Worm (Caenorhabditis elegans) whole organism, late embryonic: ENCODE results near the gene F52E1.14.

ENCODE experiments used
- C08G9.2 ChIP-seq: sonication (generic microtip); optimal IDR thresholded peaks from 2 replicates; lab custom pipeline; 2016; ENCODE audit warnings: mild to moderate bottlenecking, missing genetic modification characterization, moderate library complexity, missing compliant biosample characterization
- ahr-1 ChIP-seq: sonication (generic microtip); optimal IDR thresholded peaks from 2 replicates; lab custom pipeline; 2016; ENCODE audit warnings: missing genetic modification characterization, missing compliant biosample characterization
- ama-1 ChIP-seq: fragments of 150-350 bp; optimal IDR thresholded peaks from 2 replicates; lab custom pipeline; 2014
- ceh-14 ChIP-seq: sonication (generic microtip); optimal IDR thresholded peaks from 2 replicates; lab custom pipeline; 2016; ENCODE audit warnings: missing genotype, missing genetic modification characterization, missing compliant biosample characterization
- ceh-19 ChIP-seq: fragments of 200-800 bp; sonication (Bioruptor generic); optimal IDR thresholded peaks from 2 replicates; lab custom pipeline; 2018; ENCODE audit warnings: mild to moderate bottlenecking, missing genetic modification characterization, missing compliant biosample characterization
- ceh-24 ChIP-seq: sonication (generic microtip); optimal IDR thresholded peaks from 2 replicates; lab custom pipeline; 2016; ENCODE audit warnings: mild to moderate bottlenecking, missing genetic modification characterization, missing compliant biosample characterization
- ceh-31 ChIP-seq: sonication (generic microtip); optimal IDR thresholded peaks from 2 replicates; lab custom pipeline; 2016; ENCODE audit warnings: missing genetic modification characterization, missing compliant biosample characterization
- ceh-34 ChIP-seq: sonication (generic microtip); optimal IDR thresholded peaks from 2 replicates; lab custom pipeline; 2016; ENCODE audit warnings: mild to moderate bottlenecking, missing genetic modification characterization, missing compliant biosample characterization
- ceh-45 ChIP-seq: fragments of 200-800 bp; sonication (Bioruptor generic); IDR thresholded peaks from 2 replicates; pipeline ENCODE4 v1.3.6; 2022; ENCODE audit warnings: missing genetic modification reagents, missing genetic modification characterization, missing compliant biosample characterization
- ceh-6 ChIP-seq: fragments of 200-800 bp; sonication (Bioruptor generic); optimal IDR thresholded peaks from 2 replicates; lab custom pipeline; 2018; ENCODE audit warnings: mild to moderate bottlenecking, missing genetic modification characterization, missing compliant biosample characterization
- ceh-9 ChIP-seq: sonication (generic microtip); optimal IDR thresholded peaks from 2 replicates; lab custom pipeline; 2016; ENCODE audit warnings: mild to moderate bottlenecking, missing genetic modification characterization, inconsistent platforms, missing compliant biosample characterization
- dmd-4 ChIP-seq: sonication (generic microtip); optimal IDR thresholded peaks from 2 replicates; lab custom pipeline; 2016; ENCODE audit warnings: borderline replicate concordance, missing genetic modification characterization, missing compliant biosample characterization
- dve-1 ChIP-seq: sonication (generic microtip); optimal IDR thresholded peaks from 2 replicates; lab custom pipeline; 2017; ENCODE audit warnings: antibody characterized with exemption, mild to moderate bottlenecking, missing genetic modification characterization, missing compliant biosample characterization
- elt-4 ChIP-seq: sonication (generic microtip); optimal IDR thresholded peaks from 2 replicates; lab custom pipeline; 2016; ENCODE audit warnings: missing genetic modification characterization, missing compliant biosample characterization
- ets-4 ChIP-seq: sonication (generic microtip); optimal IDR thresholded peaks from 2 replicates; lab custom pipeline; 2016; ENCODE audit warnings: missing genetic modification characterization, missing compliant biosample characterization
- fax-1 ChIP-seq: sonication (generic microtip); optimal IDR thresholded peaks from 2 replicates; lab custom pipeline; 2016; ENCODE audit warnings: missing genotype, missing genetic modification characterization, missing compliant biosample characterization
- fkh-6 ChIP-seq: sonication (generic microtip); optimal IDR thresholded peaks from 2 replicates; lab custom pipeline; 2016; ENCODE audit warnings: missing genetic modification characterization, missing compliant biosample characterization
- hlh-13 ChIP-seq: fragments of 200-800 bp; sonication (Bioruptor generic); optimal IDR thresholded peaks from 2 replicates; lab custom pipeline; 2018; ENCODE audit warnings: mild to moderate bottlenecking, missing genetic modification characterization, missing compliant biosample characterization
- hlh-30 ChIP-seq: sonication (generic microtip); optimal IDR thresholded peaks from 2 replicates; lab custom pipeline; 2017; ENCODE audit warnings: antibody characterized with exemption, missing genetic modification characterization, missing compliant biosample characterization; ENCODE audit not compliant: insufficient read depth
- hlh-8 ChIP-seq: sonication (generic microtip); optimal IDR thresholded peaks from 2 replicates; lab custom pipeline; 2016; ENCODE audit warnings: missing genotype, missing genetic modification characterization, missing compliant biosample characterization
- madf-2 ChIP-seq: sonication (generic microtip); optimal IDR thresholded peaks from 2 replicates; lab custom pipeline; 2017; ENCODE audit warnings: missing genetic modification characterization, missing compliant biosample characterization
- mec-3 ChIP-seq: sonication (generic microtip); optimal IDR thresholded peaks from 2 replicates; lab custom pipeline; 2016; ENCODE audit warnings: borderline replicate concordance, missing genetic modification characterization, missing compliant biosample characterization
- nfya-1 ChIP-seq: sonication (generic microtip); optimal IDR thresholded peaks from 2 replicates; lab custom pipeline; 2017; ENCODE audit warnings: missing genetic modification characterization, mild to moderate bottlenecking, missing compliant biosample characterization, antibody characterized with exemption, moderate library complexity
- npax-4 ChIP-seq: sonication (generic microtip); optimal IDR thresholded peaks from 2 replicates; lab custom pipeline; 2016; ENCODE audit warnings: missing genetic modification characterization, missing compliant biosample characterization
- pat-9 ChIP-seq: fragments of 200-800 bp; sonication (Bioruptor generic); optimal IDR thresholded peaks from 2 replicates; lab custom pipeline; 2018; ENCODE audit warnings: mild to moderate bottlenecking, missing genetic modification characterization, moderate library complexity, missing compliant biosample characterization
- pax-1 ChIP-seq: fragments of 150-350 bp; optimal IDR thresholded peaks from 2 replicates; lab custom pipeline; 2014; ENCODE audit warnings: missing biosample characterization, missing genetic modification characterization
- ref-2 ChIP-seq: sonication (generic microtip); optimal IDR thresholded peaks from 2 replicates; lab custom pipeline; 2016; ENCODE audit warnings: missing genetic modification characterization, missing compliant biosample characterization
- sox-4 ChIP-seq: sonication (generic microtip); optimal IDR thresholded peaks from 2 replicates; lab custom pipeline; 2017; ENCODE audit warnings: mild to moderate bottlenecking, missing genetic modification characterization, inconsistent platforms, missing compliant biosample characterization
- tbx-2 ChIP-seq: sonication (generic microtip); optimal IDR thresholded peaks from 2 replicates; lab custom pipeline; 2016; ENCODE audit warnings: missing genetic modification characterization, missing compliant biosample characterization
- ttx-3 ChIP-seq: sonication (generic microtip); optimal IDR thresholded peaks from 2 replicates; lab custom pipeline; 2016; ENCODE audit warnings: missing genetic modification reagents, missing genetic modification characterization, missing compliant biosample characterization
- unc-3 ChIP-seq, 2 experiments: fragments of 200-800 bp in 1 of 2; sonication (Bioruptor generic) in 1 of 2; sonication (generic microtip) in 1 of 2; conservative IDR thresholded peaks in 1 of 2; optimal IDR thresholded peaks in 1 of 2; 2 replicates each; pipeline versions ENCODE4 v1.3.6 to Lab custom; 2016 to 2022; ENCODE audit warnings: missing compliant biosample characterization in 2 of 2, missing genetic modification characterization in 2 of 2, missing genetic modification reagents in 1 of 2
- unc-42 ChIP-seq: sonication (generic microtip); optimal IDR thresholded peaks from 2 replicates; lab custom pipeline; 2016; ENCODE audit warnings: missing genotype, missing genetic modification characterization, missing compliant biosample characterization
- unc-55 ChIP-seq: sonication (generic microtip); optimal IDR thresholded peaks from 2 replicates; lab custom pipeline; 2017; ENCODE audit warnings: missing biosample characterization, missing genetic modification reagents, missing genetic modification characterization
- unc-86 ChIP-seq: sonication (generic microtip); optimal IDR thresholded peaks from 2 replicates; lab custom pipeline; 2016; ENCODE audit warnings: missing genetic modification characterization, missing compliant biosample characterization

F52E1.14 gene

DNA sequence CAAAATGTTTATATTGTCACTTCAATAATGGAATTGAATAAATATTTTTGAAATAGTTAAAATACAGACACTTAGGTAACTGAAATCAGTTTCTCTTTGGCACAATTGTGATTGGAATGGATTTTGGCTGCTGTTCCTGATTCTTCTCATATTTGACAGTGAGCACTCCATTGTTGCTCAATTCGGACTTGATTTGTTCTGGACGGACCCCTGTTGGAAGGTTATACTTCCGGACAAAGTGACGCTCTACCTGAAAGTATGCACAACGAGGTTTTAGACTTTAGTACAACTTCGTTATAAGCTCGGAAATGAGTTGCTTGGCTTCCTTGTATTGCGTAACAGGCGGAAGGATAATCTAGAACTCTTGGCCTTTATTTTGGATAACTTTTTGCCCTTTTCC lies 1.1 kb downstream of the F52E1.14 start:
- TF ChIP-seq dve-1 (tag; lab: Kevin White, UChicago) = no peak
- TF ChIP-seq ceh-34 (tag; lab: Kevin White, UChicago) = no peak
- TF ChIP-seq ref-2 (tag; lab: Kevin White, UChicago) = no peak
- TF ChIP-seq ttx-3 (tag; lab: Kevin White, UChicago) = no peak
- TF ChIP-seq C08G9.2 = no peak
- no peak for TF ChIP-seq ceh-45 (GFP tag; lab: Robert Waterston, UW)
- TF ChIP-seq hlh-8 (tag; lab: Kevin White, UChicago) = no peak
- no peak for TF ChIP-seq madf-2 (tag; lab: Kevin White, UChicago)
- no peak for TF ChIP-seq elt-4
- no peak for TF ChIP-seq ama-1
- TF ChIP-seq, all 69 proteins: peak for 0

DNA sequence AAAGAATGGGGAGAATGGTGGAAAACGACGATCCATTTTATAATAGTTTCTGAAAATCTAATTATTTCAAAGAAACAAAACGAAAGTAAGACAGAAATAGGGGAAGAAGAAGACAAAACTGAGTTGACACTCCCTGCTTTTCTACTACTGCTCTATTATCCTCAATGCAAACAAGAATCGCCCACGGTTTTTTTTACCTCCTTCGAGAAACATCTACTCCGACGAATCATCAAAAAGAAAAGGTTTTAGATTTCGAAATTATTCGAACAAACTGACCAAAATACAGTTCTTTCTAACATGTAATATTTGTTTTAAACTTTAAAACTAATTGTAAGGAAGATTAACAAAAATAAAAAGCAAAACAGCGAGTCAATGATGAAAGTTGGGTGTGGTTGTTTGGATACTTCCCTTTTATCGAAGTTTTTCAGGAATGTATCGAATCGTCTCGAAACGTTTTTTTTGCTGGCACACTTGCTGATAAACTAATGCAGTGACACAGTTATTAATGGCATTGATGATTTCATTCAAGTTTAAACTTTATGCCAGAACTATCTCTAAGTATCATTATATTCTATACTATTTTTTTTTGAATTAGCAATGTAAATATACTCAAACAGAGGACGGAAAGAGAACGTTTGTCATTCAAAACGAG lies 2.3 kb downstream of the F52E1.14 start, which contains the start of gene hsp-17:
Gene hsp-17 (minus strand): TSS at position 51 of the 652 bp plus-strand sequence.
- TF ChIP-seq tbx-2 (tag; lab: Kevin White, UChicago) (no peak), ama-1 (no peak), ceh-19 (no peak), unc-42 (no peak), fax-1 (no peak), ceh-45 (GFP tag; lab: Robert Waterston, UW) (no peak), unc-3 (GFP tag; conservative IDR thresholded peaks at IDR 0.05; lab: Robert Waterston, UW) (no peak), unc-3 (tag; optimal IDR thresholded peaks at IDR 0.05; lab: Kevin White, UChicago) (no peak), ceh-9 (no peak), ets-4 (tag; lab: Kevin White, UChicago) (no peak), ref-2 (tag; lab: Kevin White, UChicago) (no peak), ceh-14 (tag; lab: Kevin White, UChicago) (no peak), ceh-6 (no peak), unc-86 (tag; lab: Kevin White, UChicago) (no peak), hlh-13 (GFP tag; lab: Kevin White, UChicago) (no peak), npax-4 (tag; lab: Kevin White, UChicago) (no peak), ttx-3 (tag; lab: Kevin White, UChicago) (no peak), sox-4 (tag; lab: Kevin White, UChicago) (no peak), unc-55 (GFP tag; lab: Kevin White, UChicago) (no peak)

DNA sequence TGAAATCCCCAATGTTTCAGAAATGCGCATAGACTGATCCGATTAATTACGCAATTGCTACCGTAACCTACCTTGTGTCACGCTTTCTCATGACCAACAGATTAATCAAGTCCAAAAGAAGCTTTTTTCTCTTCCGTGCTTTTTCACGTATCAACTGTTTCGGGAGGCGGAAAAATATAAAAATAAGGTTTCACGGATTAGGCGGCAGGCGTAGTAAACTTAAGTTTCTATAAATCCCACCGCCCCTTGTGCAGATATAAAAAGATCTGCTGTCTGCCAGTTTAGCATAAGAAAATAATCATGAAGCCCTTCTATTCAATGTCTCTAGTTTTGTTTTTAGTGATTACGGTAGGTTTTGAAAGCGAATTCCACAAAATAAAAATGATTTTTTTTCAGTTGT lies 3.3 kb downstream of the F52E1.14 start, which contains the start of gene gcy-7:
Gene gcy-7 (plus strand): TSS at position 301 of the 400 bp plus-strand sequence.
- no peak for TF ChIP-seq dve-1 (tag; lab: Kevin White, UChicago)
- no peak for TF ChIP-seq ceh-31 (tag; lab: Kevin White, UChicago)
- TF ChIP-seq fkh-6 (tag; lab: Kevin White, UChicago) = no peak
- no peak for TF ChIP-seq ceh-34 (tag; lab: Kevin White, UChicago)
- TF ChIP-seq nfya-1 (tag; lab: Kevin White, UChicago) = no peak
- TF ChIP-seq, all 69 proteins: peak for 0

DNA sequence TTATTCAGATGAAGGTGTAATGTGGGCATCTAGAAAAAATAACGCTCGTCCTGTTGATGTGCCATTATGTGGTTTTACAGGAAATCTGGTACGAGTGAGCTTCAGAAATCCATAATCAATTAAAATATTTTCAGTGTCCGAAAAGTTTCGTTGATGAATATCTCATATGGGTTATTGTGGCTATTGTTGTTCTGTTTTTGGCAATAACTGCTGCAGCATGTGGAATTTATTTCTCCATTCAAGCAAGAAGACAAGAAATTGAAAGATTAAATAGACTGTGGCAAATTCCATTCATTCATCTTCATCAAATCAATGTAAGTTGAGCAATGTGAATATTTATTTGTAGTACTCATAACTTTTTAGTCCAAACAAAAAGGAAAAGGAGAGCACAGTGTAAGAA lies 5.6 kb downstream of the F52E1.14 start:
- no peak for TF ChIP-seq unc-3 (GFP tag; conservative IDR thresholded peaks at IDR 0.05; lab: Robert Waterston, UW)
- no peak for TF ChIP-seq unc-3 (tag; optimal IDR thresholded peaks at IDR 0.05; lab: Kevin White, UChicago)
- TF ChIP-seq ceh-9 = no peak
- TF ChIP-seq hlh-30 (tag; lab: Kevin White, UChicago) = no peak
- TF ChIP-seq pax-1 = no peak
- no peak for TF ChIP-seq mec-3
- no peak for TF ChIP-seq ceh-19
- TF ChIP-seq pat-9 (tag; lab: Kevin White, UChicago) = no peak
- TF ChIP-seq ceh-34 (tag; lab: Kevin White, UChicago) = no peak
- no peak for TF ChIP-seq ets-4 (tag; lab: Kevin White, UChicago)
- TF ChIP-seq ceh-24 (tag; lab: Kevin White, UChicago) = no peak
- no peak for TF ChIP-seq dmd-4
- TF ChIP-seq ahr-1 = no peak
- TF ChIP-seq, all 69 proteins: peak for 0
